Fruit fly (Drosophila melanogaster) whole organism, wandering third instar larva: ENCODE data around the gene mRpL23.

Source experiments
- Abd-B ChIP-seq: fragments of >200 bp; optimal IDR thresholded peaks from 2 replicates; lab custom pipeline; 2017; ENCODE audit warnings: missing biosample characterization, missing genetic modification characterization
- Dif ChIP-seq: fragments of 200-275, 200-300 bp; sonication (Bioruptor generic); optimal IDR thresholded peaks from 2 replicates; lab custom pipeline; 2018; ENCODE audit warnings: missing biosample characterization, missing genetic modification characterization; ENCODE audit not compliant: partially characterized antibody
- OdsH ChIP-seq: fragments of 200-800 bp; sonication (Bioruptor generic); optimal IDR thresholded peaks from 2 replicates; lab custom pipeline; 2016; ENCODE audit warnings: missing biosample characterization, mild to moderate bottlenecking, missing genetic modification characterization
- br ChIP-seq: fragments of 200-800 bp; sonication (Bioruptor generic); optimal IDR thresholded peaks from 2 replicates; lab custom pipeline; 2016; ENCODE audit warnings: missing biosample characterization, missing genetic modification characterization
- sage ChIP-seq: fragments of 200-800 bp; sonication (Bioruptor generic); optimal IDR thresholded peaks from 2 replicates; lab custom pipeline; 2016; ENCODE audit warnings: missing biosample characterization, mild to moderate bottlenecking, missing genetic modification characterization
- usp ChIP-seq: fragments of >200 bp; optimal IDR thresholded peaks from 2 replicates; lab custom pipeline; 2017; ENCODE audit warnings: missing biosample characterization, missing genetic modification characterization

DNA sequence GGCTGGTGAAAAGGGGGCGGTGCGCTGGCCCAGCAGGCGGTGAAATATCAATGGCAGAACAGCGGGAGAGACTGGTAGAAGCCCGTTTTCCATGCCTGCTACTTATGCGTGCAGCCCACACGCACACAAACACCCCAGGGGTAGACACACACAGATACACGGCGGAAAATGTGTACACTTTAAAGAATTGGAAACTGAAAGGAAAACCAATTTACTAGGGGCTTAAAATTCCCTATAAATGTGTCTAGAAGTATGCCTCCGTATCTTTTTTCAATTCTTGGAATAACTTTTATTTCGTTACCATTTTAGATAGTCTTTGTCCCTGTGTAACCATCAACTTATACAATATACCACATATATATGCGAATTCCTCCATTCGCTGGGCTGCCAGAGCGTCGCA is 41.3 kb downstream of the mRpL23 start:
- TF ChIP-seq sage (GFP tag; lab: Kevin White, UChicago), result no peak
- TF ChIP-seq Dif (GFP tag; lab: Kevin White, UChicago), result no peak
- no peak for TF ChIP-seq br
- no peak for TF ChIP-seq Abd-B (GFP tag; lab: Kevin White, UChicago)
- no peak for TF ChIP-seq OdsH (GFP tag; lab: Kevin White, UChicago)
- TF ChIP-seq usp (GFP tag; lab: Kevin White, UChicago), result no peak
